Fruit fly (Drosophila melanogaster): ENCODE results near the gene CG34263.

CG34263 gene

DNA sequence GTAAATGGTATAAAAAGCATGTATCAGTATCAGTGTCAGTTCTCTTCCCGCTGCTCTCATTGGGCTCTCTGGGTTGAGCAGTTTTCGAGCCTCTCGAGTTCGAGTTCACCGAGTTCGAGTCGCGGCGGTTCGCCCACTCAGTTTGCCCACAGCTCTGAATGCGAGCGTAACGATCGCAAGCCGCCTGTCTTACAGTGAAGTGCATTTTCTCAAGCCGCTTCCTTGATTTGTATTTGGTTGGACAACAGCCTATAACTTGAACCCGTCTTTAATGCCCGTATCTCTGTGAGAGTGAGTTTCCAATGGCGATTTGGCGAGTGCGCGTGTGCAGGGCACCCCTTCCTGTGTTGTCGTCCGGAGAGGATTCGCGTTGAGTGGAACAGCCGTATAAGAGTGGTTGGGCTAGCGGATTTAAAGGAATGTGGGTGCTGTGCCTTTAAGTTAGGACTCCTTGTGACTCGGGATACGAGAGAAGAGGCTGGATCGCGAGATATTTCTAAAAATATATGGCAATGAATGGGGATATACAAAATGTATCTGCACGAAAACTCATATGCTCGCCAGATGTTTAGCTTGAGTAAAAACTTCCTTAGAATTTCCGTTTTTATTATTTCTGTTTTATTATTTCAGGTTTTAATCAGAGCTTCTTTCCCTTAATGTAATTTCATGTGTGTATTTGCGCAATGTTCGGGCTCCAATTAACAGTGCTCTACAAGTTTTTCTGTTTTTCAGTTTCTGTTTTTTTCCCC lies 6.0 kb upstream of the CG34263 start (continued):
- TF ChIP-seq otp (GFP tag; IDR thresholded peaks at IDR 0.05) (0 out of 3 replicates have a peak, but pooled peaks have one; percentile 30), ci (GFP tag; IDR thresholded peaks at IDR 0.05) (peak; percentile 77; the same call in 2 of the 3 replicates), ftz-f1 (GFP tag; optimal IDR thresholded peaks at IDR 0.05) (no peak), row (GFP tag; IDR thresholded peaks at IDR 0.05) (no peak), z (GFP tag; IDR thresholded peaks at IDR 0.05) (peak; percentile 99), NC2β (GFP tag; optimal IDR thresholded peaks at IDR 0.05) (no peak), bsh (GFP tag; optimal IDR thresholded peaks at IDR 0.05) (no peak), her (GFP tag; optimal IDR thresholded peaks at IDR 0.05) (peak; percentile 16), amos (GFP tag; IDR thresholded peaks at IDR 0.05; ENCODE audit: partially characterized antibody) (peak; percentile 53; the same call in 1 of the 2 replicates), trh (GFP tag; optimal IDR thresholded peaks at IDR 0.05) (no peak), gcm2 (GFP tag; optimal IDR thresholded peaks at IDR 0.05) (no peak), Vsx1 (GFP tag; optimal IDR thresholded peaks at IDR 0.05) (no peak), Lhr (GFP tag; optimal IDR thresholded peaks at IDR 0.05) (no peak), CG9797 (GFP tag; optimal IDR thresholded peaks at IDR 0.05) (no peak), dan (GFP tag; IDR thresholded peaks at IDR 0.05) (no peak), Sox100B (GFP tag; optimal IDR thresholded peaks at IDR 0.05) (no peak), CG12236 (GFP tag; optimal IDR thresholded peaks at IDR 0.05) (no peak), zfh2 (GFP tag; optimal IDR thresholded peaks at IDR 0.05) (no peak), slbo (GFP tag; IDR thresholded peaks at IDR 0.05) (no peak), D19A (tag; optimal IDR thresholded peaks at IDR 0.05) (no peak), CG12391 (tag; optimal IDR thresholded peaks at IDR 0.05) (no peak), Opbp (GFP tag; IDR thresholded peaks at IDR 0.05; ENCODE audit: partially characterized antibody) (peak; percentile 63; the same call in 1 of the 3 replicates), CG9727 (GFP tag; optimal IDR thresholded peaks at IDR 0.05) (no peak), CG17829 (tag; optimal IDR thresholded peaks at IDR 0.05) (peak; percentile 2), crol (GFP tag; IDR thresholded peaks at IDR 0.05) (no peak), CG8765 (GFP tag; IDR thresholded peaks at IDR 0.05) (no peak), ranshi (GFP tag; IDR thresholded peaks at IDR 0.05) (no peak), Chrac-16 (GFP tag; optimal IDR thresholded peaks at IDR 0.05) (no peak), CkIIα-i1 (GFP tag; IDR thresholded peaks at IDR 0.05) (no peak), en (GFP tag; optimal IDR thresholded peaks at IDR 0.05) (no peak), CG4707 (GFP tag; optimal IDR thresholded peaks at IDR 0.05) (no peak), CG2889 (GFP tag; IDR thresholded peaks at IDR 0.05) (no peak), CoRest (tag; optimal IDR thresholded peaks at IDR 0.05) (no peak), ems (GFP tag; optimal IDR thresholded peaks at IDR 0.05) (no peak), br (optimal IDR thresholded peaks at IDR 0.05) (no peak), Usf (GFP tag; optimal IDR thresholded peaks at IDR 0.05) (no peak), CG12104 (GFP tag; optimal IDR thresholded peaks at IDR 0.05) (no peak), CG11093 (GFP tag; IDR thresholded peaks at IDR 0.05) (no peak), kah (GFP tag; optimal IDR thresholded peaks at IDR 0.05) (no peak), vvl (GFP tag; IDR thresholded peaks at IDR 0.05) (peak; percentile 47; the same call in 1 of the 2 replicates), grn (GFP tag; optimal IDR thresholded peaks at IDR 0.05) (no peak), ewg (GFP tag; optimal IDR thresholded peaks at IDR 0.05) (peak; percentile 72), CG13775 (GFP tag; optimal IDR thresholded peaks at IDR 0.05) (no peak), CG14710 (tag; optimal IDR thresholded peaks at IDR 0.05) (no peak), sens-2 (GFP tag; IDR thresholded peaks at IDR 0.05) (peak; percentile 42; the same call in 1 of the 2 replicates), CG10274 (GFP tag; optimal IDR thresholded peaks at IDR 0.05) (no peak), CG6689 (GFP tag; IDR thresholded peaks at IDR 0.05) (no peak), ab (GFP tag; optimal IDR thresholded peaks at IDR 0.05) (no peak), CG10366 (GFP tag; IDR thresholded peaks at IDR 0.05) (no peak), stc (GFP tag; IDR thresholded peaks at IDR 0.05) (no peak), CG13287 (GFP tag; IDR thresholded peaks at IDR 0.05; ENCODE audit: partially characterized antibody) (peak; percentile 51; the same call in 1 of the 2 replicates)

Data from whole organism, embryonic.